Fruit fly (Drosophila melanogaster): Measurements from ENCODE around the gene bt.
A peak's percentile ranks its signal among the peaks of the same experiment; 100 is the strongest.
"Not testable (repeated sequence)": the region's sequence is repeated elsewhere in the genome, so short reads cannot be mapped to it uniquely, and the experiment has no call there.

bt gene

DNA sequence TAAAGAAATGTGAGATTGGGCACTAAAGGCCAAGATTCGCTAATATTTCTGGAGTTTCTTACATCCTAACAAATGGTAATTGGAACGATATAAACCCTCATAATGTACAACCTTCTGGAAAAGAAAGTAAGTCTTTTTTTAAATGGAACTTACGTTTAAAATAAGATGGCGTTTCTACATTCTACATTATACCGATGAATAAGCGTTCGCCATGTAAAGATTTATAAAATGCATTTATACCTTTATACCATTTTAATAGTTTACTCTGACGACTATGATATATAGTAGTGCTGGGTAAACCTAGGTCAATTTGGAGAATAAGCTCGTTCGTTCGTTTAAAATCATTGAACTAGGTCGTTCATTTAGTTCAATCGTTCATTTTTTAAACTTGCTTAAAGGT, 1.9 kb upstream of the bt start:
- TF ChIP-seq pdm3 (GFP tag; optimal IDR thresholded peaks at IDR 0.05), result no peak
- no peak for TF ChIP-seq Gug (GFP tag; IDR thresholded peaks at IDR 0.05)
- no peak for TF ChIP-seq esn (GFP tag; optimal IDR thresholded peaks at IDR 0.05)
- no peak for TF ChIP-seq CG4318 (GFP tag; optimal IDR thresholded peaks at IDR 0.05)
- no peak for TF ChIP-seq CG11762 (GFP tag; optimal IDR thresholded peaks at IDR 0.05; ENCODE audit: insufficient read depth)
- no peak for TF ChIP-seq Ets21C (GFP tag; optimal IDR thresholded peaks at IDR 0.05)
- TF ChIP-seq CG6808 (GFP tag; optimal IDR thresholded peaks at IDR 0.05), result no peak
- TF ChIP-seq acj6 (GFP tag; optimal IDR thresholded peaks at IDR 0.05), result no peak
- TF ChIP-seq Hr38 (GFP tag; optimal IDR thresholded peaks at IDR 0.05), result no peak
- no peak for TF ChIP-seq CG1621 (tag; optimal IDR thresholded peaks at IDR 0.05)
- no peak for TF ChIP-seq Ets96B (tag; optimal IDR thresholded peaks at IDR 0.05)
- no peak for TF ChIP-seq Met (GFP tag; optimal IDR thresholded peaks at IDR 0.05)
- no peak for TF ChIP-seq Smox (GFP tag; optimal IDR thresholded peaks at IDR 0.05)
- no peak for TF ChIP-seq CG34406 (GFP tag; optimal IDR thresholded peaks at IDR 0.05)
- no peak for TF ChIP-seq CG7368 (GFP tag; optimal IDR thresholded peaks at IDR 0.05)
- no peak for TF ChIP-seq eg (GFP tag; IDR thresholded peaks at IDR 0.05)
- no peak for TF ChIP-seq cyc (GFP tag; optimal IDR thresholded peaks at IDR 0.05)
- no peak for TF ChIP-seq CG11294 (GFP tag; IDR thresholded peaks at IDR 0.05)

DNA sequence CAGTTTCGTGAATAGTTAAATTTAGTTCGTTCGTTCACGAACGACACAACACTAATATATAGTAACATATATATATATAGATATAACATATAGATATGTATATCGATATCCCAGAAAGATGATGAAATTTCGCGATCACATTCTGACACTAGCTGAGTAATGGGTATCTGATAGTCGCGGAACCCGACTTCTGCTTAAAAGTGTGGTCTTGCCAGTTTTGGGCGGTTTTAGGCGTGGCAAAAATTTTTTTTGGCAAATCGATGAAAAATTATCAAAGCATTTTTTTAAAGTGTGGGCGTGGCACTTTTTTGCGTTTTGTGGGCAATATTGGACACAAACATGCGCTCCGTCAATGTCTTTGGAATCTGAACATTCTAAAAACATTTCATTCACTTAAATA, 1.3 kb upstream of the bt start:
- no peak for TF ChIP-seq salr (GFP tag; optimal IDR thresholded peaks at IDR 0.05)
- TF ChIP-seq CG7368 (GFP tag; optimal IDR thresholded peaks at IDR 0.05), result no peak
- no peak for TF ChIP-seq eg (GFP tag; IDR thresholded peaks at IDR 0.05)

DNA sequence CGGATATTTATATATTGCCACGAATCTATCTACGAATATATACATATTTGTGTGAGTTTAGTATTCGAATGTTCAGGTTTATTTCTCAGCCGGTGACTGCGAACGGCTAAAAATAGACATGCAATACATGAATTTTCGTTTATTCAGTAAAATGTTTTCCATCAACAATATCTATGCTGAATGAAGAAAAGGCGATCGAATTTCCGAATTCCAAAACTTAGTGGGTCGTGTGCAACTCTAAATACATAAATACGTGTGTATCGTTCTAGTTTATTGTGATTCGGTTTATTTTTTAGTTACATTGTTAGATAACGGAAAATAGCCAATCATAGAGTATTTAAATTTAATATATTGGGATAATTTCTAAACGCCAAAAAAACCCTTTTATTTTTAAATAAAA, 885 bp downstream of the bt start:
- TF ChIP-seq Ets21C (GFP tag; optimal IDR thresholded peaks at IDR 0.05) (no peak), lz (GFP tag; optimal IDR thresholded peaks at IDR 0.05) (no peak)

DNA sequence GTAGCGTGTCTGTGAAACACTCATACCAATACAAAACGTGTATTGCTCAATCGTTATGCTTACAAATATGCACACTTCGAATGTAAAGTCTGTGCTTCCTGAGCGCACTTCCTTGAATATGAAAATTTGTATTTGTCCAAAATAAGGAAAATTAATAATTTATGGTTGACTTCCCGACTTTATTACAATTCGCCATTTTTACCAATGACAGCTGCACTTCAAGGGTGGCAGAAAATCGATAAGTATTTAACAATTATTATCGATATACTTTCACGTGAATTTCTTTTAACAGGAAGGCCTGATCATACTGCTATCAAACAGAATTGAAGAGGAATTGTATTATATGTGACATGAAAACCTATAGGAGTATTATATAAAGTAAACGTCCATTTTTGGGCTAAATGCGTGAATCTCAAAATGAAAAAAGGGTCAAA, 63.2 kb downstream of the bt start:
- TF ChIP-seq CG8319 (GFP tag; optimal IDR thresholded peaks at IDR 0.05) (peak; percentile 0), esn (GFP tag; optimal IDR thresholded peaks at IDR 0.05) (no peak), CG3032 (tag; optimal IDR thresholded peaks at IDR 0.05) (peak; percentile 22), Ets21C (GFP tag; optimal IDR thresholded peaks at IDR 0.05) (peak; percentile 14), CG34406 (GFP tag; optimal IDR thresholded peaks at IDR 0.05) (no peak)

DNA sequence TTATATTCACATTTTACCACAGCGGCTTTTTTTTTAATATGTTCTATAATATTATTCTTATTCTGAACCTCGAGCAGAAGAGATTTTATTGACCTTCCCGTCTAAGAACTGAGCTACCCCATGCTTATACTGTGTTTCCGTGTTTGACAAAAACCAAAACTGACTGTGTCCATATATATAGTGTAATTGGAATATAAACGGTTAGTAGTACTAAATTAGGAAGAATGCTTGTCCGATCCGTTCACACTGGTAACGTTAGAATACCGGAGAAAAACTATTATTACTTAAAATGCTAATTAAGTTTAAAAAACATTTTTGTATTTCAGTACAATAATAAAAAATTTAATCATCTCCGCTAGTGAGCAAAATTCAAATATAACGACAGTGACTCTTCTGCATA, 64.2 kb downstream of the bt start:
- TF ChIP-seq Gug (GFP tag; IDR thresholded peaks at IDR 0.05), result no peak
- TF ChIP-seq Sox14 (GFP tag; optimal IDR thresholded peaks at IDR 0.05), result no peak
- peak; percentile 18 for TF ChIP-seq Eip78C (GFP tag)
- TF ChIP-seq cyc (GFP tag; optimal IDR thresholded peaks at IDR 0.05), result no peak
- TF ChIP-seq fd85E (GFP tag; optimal IDR thresholded peaks at IDR 0.05), result no peak
- TF ChIP-seq pdm3 (GFP tag; optimal IDR thresholded peaks at IDR 0.05), result no peak
- TF ChIP-seq CG6808 (GFP tag; optimal IDR thresholded peaks at IDR 0.05), result no peak
- no peak for TF ChIP-seq Blimp-1 (GFP tag; optimal IDR thresholded peaks at IDR 0.05)
- no peak for TF ChIP-seq CG1621 (tag; optimal IDR thresholded peaks at IDR 0.05)
- no peak for TF ChIP-seq Sox15 (GFP tag; optimal IDR thresholded peaks at IDR 0.05)
- TF ChIP-seq eg (GFP tag; IDR thresholded peaks at IDR 0.05), result no peak
- TF ChIP-seq CG8319 (GFP tag; optimal IDR thresholded peaks at IDR 0.05), result no peak
- TF ChIP-seq CG3032 (tag; optimal IDR thresholded peaks at IDR 0.05), result peak; percentile 12

DNA sequence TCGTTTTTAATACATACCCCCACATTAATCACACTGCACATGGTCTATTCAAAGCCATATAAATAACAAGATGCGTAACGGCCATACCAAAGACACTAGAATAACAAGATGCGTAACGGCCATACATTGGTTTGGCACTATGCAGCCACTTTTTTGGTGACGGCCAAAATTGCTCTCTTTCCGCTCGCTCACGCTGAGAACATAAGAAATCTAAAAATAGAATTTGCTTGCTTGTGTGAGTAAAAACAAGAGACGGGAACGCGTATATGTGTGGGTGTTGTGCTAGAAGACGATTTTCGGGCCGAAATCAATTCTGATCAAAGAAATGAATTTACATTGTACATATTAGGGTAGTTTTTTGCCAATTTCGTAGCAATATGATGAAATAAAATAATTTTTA, 64.7 kb downstream of the bt start, which contains the start of gene MED26:
TSS of gene MED26 (minus strand) at position 101 of the 400 bp plus-strand sequence.
- not testable (repeated sequence) for TF ChIP-seq CG6792 (GFP tag; optimal IDR thresholded peaks at IDR 0.05); CG11762 (GFP tag; optimal IDR thresholded peaks at IDR 0.05; ENCODE audit: insufficient read depth); salr (GFP tag; optimal IDR thresholded peaks at IDR 0.05)

- no peak for TF ChIP-seq pdm3 (GFP tag; optimal IDR thresholded peaks at IDR 0.05)
Measured at dm6 chr4:806960-807359, 82.8 kb downstream of the bt start.

Data from whole organism, prepupa.